Worm (Caenorhabditis elegans): ENCODE measurements around the gene argn-1.

Gene argn-1

ce11 chrX:5672615-5673014 lies 42.8 kb downstream of the argn-1 start:
- TF ChIP-seq ceh-13 (GFP tag; optimal IDR thresholded peaks at IDR 0.05): no peak
- no peak for TF ChIP-seq tra-4 (tag; optimal IDR thresholded peaks at IDR 0.05)
- no peak for TF ChIP-seq hnd-1 (tag; optimal IDR thresholded peaks at IDR 0.05)
- no peak for TF ChIP-seq B0310.2 (tag; optimal IDR thresholded peaks at IDR 0.05)
- no peak for TF ChIP-seq hmg-4 (GFP tag; optimal IDR thresholded peaks at IDR 0.05)
- no peak for TF ChIP-seq hmbx-1 (tag; optimal IDR thresholded peaks at IDR 0.05)
- no peak for TF ChIP-seq pes-1 (GFP tag; IDR thresholded peaks at IDR 0.05)
- TF ChIP-seq ets-7 (tag; optimal IDR thresholded peaks at IDR 0.05): no peak
- no peak for TF ChIP-seq flt-1 (GFP tag; IDR thresholded peaks at IDR 0.05)
- no peak for TF ChIP-seq ceh-36 (tag; optimal IDR thresholded peaks at IDR 0.05)
- no peak for TF ChIP-seq tbx-11 (GFP tag; IDR thresholded peaks at IDR 0.05)
- no peak for TF ChIP-seq scrt-1 (GFP tag; IDR thresholded peaks at IDR 0.05)
- no peak for TF ChIP-seq ama-1 (optimal IDR thresholded peaks at IDR 0.05)
- no peak for TF ChIP-seq aly-1 (tag; optimal IDR thresholded peaks at IDR 0.05)

DNA sequence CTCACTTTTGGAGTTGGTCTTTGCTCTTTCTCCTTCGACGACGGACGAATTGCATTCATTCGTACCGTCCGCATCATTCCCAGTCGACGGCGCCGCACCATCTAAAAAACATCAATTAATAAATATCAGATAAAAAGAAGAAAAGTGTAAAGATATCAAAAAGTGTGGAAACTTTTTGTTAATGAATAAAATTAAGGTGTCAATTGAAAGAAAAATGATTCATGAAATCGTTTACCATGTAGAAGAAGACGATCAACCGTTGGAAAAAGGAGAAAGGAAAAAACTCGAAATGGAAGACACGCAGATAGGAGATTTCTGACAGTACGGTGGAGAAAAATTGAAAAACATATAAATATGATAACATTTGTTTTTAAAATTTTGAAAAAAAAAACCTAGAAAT lies 50.3 kb downstream of the argn-1 start, which contains the start of gene set-19:
Gene set-19, minus strand, starts transcription at position 101 of the 400 bp plus-strand sequence.
- TF ChIP-seq sea-1 (GFP tag; conservative IDR thresholded peaks at IDR 0.05): no peak
- TF ChIP-seq ets-7 (tag; optimal IDR thresholded peaks at IDR 0.05): no peak
- no peak for TF ChIP-seq ceh-13 (GFP tag; optimal IDR thresholded peaks at IDR 0.05)
- no peak for TF ChIP-seq pes-1 (GFP tag; IDR thresholded peaks at IDR 0.05)
- TF ChIP-seq tbx-11 (GFP tag; IDR thresholded peaks at IDR 0.05): no peak
- no peak for TF ChIP-seq hmbx-1 (tag; optimal IDR thresholded peaks at IDR 0.05)
- no peak for TF ChIP-seq hnd-1 (tag; optimal IDR thresholded peaks at IDR 0.05)
- no peak for TF ChIP-seq scrt-1 (GFP tag; IDR thresholded peaks at IDR 0.05)
- no peak for TF ChIP-seq flt-1 (GFP tag; IDR thresholded peaks at IDR 0.05)
- TF ChIP-seq tbx-37 (GFP tag; conservative IDR thresholded peaks at IDR 0.05): no peak
- TF ChIP-seq B0310.2 (tag; optimal IDR thresholded peaks at IDR 0.05): no peak
- TF ChIP-seq hmg-4 (GFP tag; optimal IDR thresholded peaks at IDR 0.05): no peak
- no peak for TF ChIP-seq tra-4 (tag; optimal IDR thresholded peaks at IDR 0.05)
- TF ChIP-seq aly-1 (tag; optimal IDR thresholded peaks at IDR 0.05): no peak
- no peak for TF ChIP-seq F13C5.2 (tag; optimal IDR thresholded peaks at IDR 0.05)
- TF ChIP-seq ceh-36 (tag; optimal IDR thresholded peaks at IDR 0.05): no peak
- TF ChIP-seq ama-1 (optimal IDR thresholded peaks at IDR 0.05): no peak
